Worm (Caenorhabditis elegans) whole organism, L2 larva: ENCODE results near the gene mfsd-12.

Source experiments
- ZK546.5 ChIP-seq: sonication (generic microtip); optimal IDR thresholded peaks from 2 replicates; lab custom pipeline; 2017; ENCODE audit warnings: missing biosample characterization, missing genetic modification characterization
- aly-2 ChIP-seq: fragments of 150-350 bp; optimal IDR thresholded peaks from 2 replicates; lab custom pipeline; 2014; ENCODE audit warnings: missing biosample characterization, missing genetic modification characterization
- ama-1 ChIP-seq: fragments of 150-350 bp; optimal IDR thresholded peaks from 2 replicates; lab custom pipeline; 2018; ENCODE audit warnings: inconsistent platforms
- blmp-1 ChIP-seq: sonication (generic microtip); optimal IDR thresholded peaks from 2 replicates; lab custom pipeline; 2017; ENCODE audit warnings: missing genetic modification characterization, mild to moderate bottlenecking, missing compliant biosample characterization, antibody characterized with exemption, moderate library complexity; ENCODE audit not compliant: insufficient read depth
- ceh-16 ChIP-seq: fragments of 150-350 bp; optimal IDR thresholded peaks from 2 replicates; lab custom pipeline; 2014; ENCODE audit warnings: missing biosample characterization, missing genetic modification characterization
- elt-3 ChIP-seq: sonication (generic microtip); optimal IDR thresholded peaks from 2 replicates; lab custom pipeline; 2017; ENCODE audit warnings: missing biosample characterization, missing genetic modification characterization
- nhr-12 ChIP-seq: fragments of 150-350 bp; optimal IDR thresholded peaks from 2 replicates; lab custom pipeline; 2014; ENCODE audit warnings: missing biosample characterization, missing genetic modification characterization
- nhr-77 ChIP-seq: fragments of 150-350 bp; optimal IDR thresholded peaks from 2 replicates; lab custom pipeline; 2014; ENCODE audit warnings: missing biosample characterization, missing genetic modification characterization
- skn-1 ChIP-seq: sonication (generic microtip); optimal IDR thresholded peaks from 2 replicates; lab custom pipeline; 2017; ENCODE audit warnings: missing biosample characterization, missing genetic modification characterization
- snpc-4 ChIP-seq: fragments of 150-350 bp; optimal IDR thresholded peaks from 2 replicates; lab custom pipeline; 2014; ENCODE audit warnings: missing biosample characterization, missing genetic modification characterization
- unc-62 ChIP-seq: fragments of 150-350 bp; optimal IDR thresholded peaks from 2 replicates; lab custom pipeline; 2014; ENCODE audit warnings: missing biosample characterization, missing genetic modification reagents, missing genetic modification characterization
- ztf-4 ChIP-seq: fragments of 150-350 bp; optimal IDR thresholded peaks from 2 replicates; lab custom pipeline; 2014; ENCODE audit warnings: missing biosample characterization, missing genetic modification characterization

- no peak for TF ChIP-seq unc-62 (GFP tag; lab: Kevin White, UChicago)
- no peak for TF ChIP-seq skn-1 (tag; lab: Kevin White, UChicago)
- no peak for TF ChIP-seq nhr-77 (tag; lab: Kevin White, UChicago)
- TF ChIP-seq aly-2 (tag; lab: Kevin White, UChicago): no peak
- TF ChIP-seq ceh-16 (tag; lab: Kevin White, UChicago): no peak
- TF ChIP-seq ZK546.5 (tag; lab: Kevin White, UChicago): no peak
- no peak for TF ChIP-seq elt-3 (tag; lab: Kevin White, UChicago)
- TF ChIP-seq ama-1: no peak
- no peak for TF ChIP-seq ztf-4 (tag; lab: Kevin White, UChicago)
- TF ChIP-seq nhr-12 (tag; lab: Kevin White, UChicago): no peak
- no peak for TF ChIP-seq snpc-4 (tag; lab: Kevin White, UChicago)
- no peak for TF ChIP-seq blmp-1
Measured at ce11 chrX:4636821-4637220, 31.1 kb upstream of the mfsd-12 start, which contains the start of gene hosl-1.
